Worm (Caenorhabditis elegans) whole organism, young adult: Measurements from ENCODE around the gene attf-2.

ENCODE experiments used
- B0261.1 ChIP-seq: sonication (generic microtip); optimal IDR thresholded peaks from 2 replicates; lab custom pipeline; 2016; ENCODE audit warnings: mild to moderate bottlenecking, missing genetic modification characterization, moderate library complexity, missing compliant biosample characterization
- F22D6.2 ChIP-seq: sonication (generic microtip); optimal IDR thresholded peaks from 2 replicates; lab custom pipeline; 2016; ENCODE audit warnings: mild to moderate bottlenecking, missing genetic modification characterization, missing compliant biosample characterization
- F39B2.1 ChIP-seq: fragments of 200-800 bp; sonication (Bioruptor generic); IDR thresholded peaks from 2 replicates; pipeline ENCODE4 v1.3.6; 2022; ENCODE audit warnings: missing genetic modification reagents, missing genetic modification characterization, missing compliant biosample characterization
- F49E8.2 ChIP-seq: sonication (generic microtip); optimal IDR thresholded peaks from 3 replicates; lab custom pipeline; 2017; ENCODE audit warnings: missing genetic modification characterization, mild to moderate bottlenecking, missing compliant biosample characterization, antibody characterized with exemption, moderate library complexity; ENCODE audit not compliant: insufficient read depth
- F57C9.4 ChIP-seq: sonication (generic microtip); optimal IDR thresholded peaks from 2 replicates; lab custom pipeline; 2017; ENCODE audit warnings: mild to moderate bottlenecking, missing genetic modification characterization, missing compliant biosample characterization
- K11D2.4 ChIP-seq: fragments of 200-800 bp; sonication (Bioruptor generic); IDR thresholded peaks from 2 replicates; pipeline ENCODE4 v1.3.6; 2022; ENCODE audit warnings: missing genetic modification reagents, missing genetic modification characterization, missing compliant biosample characterization
- T07F8.4 ChIP-seq: sonication (generic microtip); optimal IDR thresholded peaks from 2 replicates; lab custom pipeline; 2016; ENCODE audit warnings: mild to moderate bottlenecking, missing genetic modification characterization, moderate library complexity, missing compliant biosample characterization
- T26A5.8 ChIP-seq: sonication (generic microtip); optimal IDR thresholded peaks from 2 replicates; lab custom pipeline; 2016; ENCODE audit warnings: missing genetic modification characterization, missing compliant biosample characterization
- Y53G8AR.9 ChIP-seq: fragments of 200-800 bp; sonication (Bioruptor generic); conservative IDR thresholded peaks from 2 replicates; pipeline ENCODE4 v1.3.6; 2022; ENCODE audit warnings: missing genetic modification reagents, missing genetic modification characterization, missing compliant biosample characterization
- Y67H2A.10 ChIP-seq: fragments of 200-800 bp; sonication (Bioruptor generic); conservative IDR thresholded peaks from 2 replicates; pipeline ENCODE4 v1.3.6; 2022; ENCODE audit warnings: missing genetic modification reagents, missing genetic modification characterization, missing compliant biosample characterization
- Y79H2A.3 ChIP-seq: fragments of 200-800 bp; sonication (Bioruptor generic); conservative IDR thresholded peaks from 2 replicates; pipeline ENCODE4 v1.3.6; 2022; ENCODE audit warnings: missing genetic modification reagents, missing genetic modification characterization, missing compliant biosample characterization
- aptf-2 ChIP-seq: fragments of 200-800 bp; sonication (Bioruptor generic); conservative IDR thresholded peaks from 2 replicates; pipeline ENCODE4 v1.3.6; 2022; ENCODE audit warnings: missing genetic modification reagents, missing genetic modification characterization, missing compliant biosample characterization
- atf-7 ChIP-seq: sonication (generic microtip); optimal IDR thresholded peaks from 2 replicates; lab custom pipeline; 2017; ENCODE audit warnings: mild to moderate bottlenecking, missing genetic modification characterization, missing compliant biosample characterization
- dpff-1 ChIP-seq: sonication (generic microtip); optimal IDR thresholded peaks from 2 replicates; lab custom pipeline; 2017; ENCODE audit warnings: mild to moderate bottlenecking, missing genetic modification characterization, missing compliant biosample characterization
- egrh-3 ChIP-seq: fragments of 200-800 bp; sonication (Bioruptor generic); IDR thresholded peaks from 2 replicates; pipeline ENCODE4 v1.3.6; 2022; ENCODE audit warnings: missing genetic modification reagents, missing genetic modification characterization, missing compliant biosample characterization
- fkh-3 ChIP-seq: sonication (generic microtip); optimal IDR thresholded peaks from 2 replicates; lab custom pipeline; 2016; ENCODE audit warnings: mild to moderate bottlenecking, missing genetic modification characterization, missing compliant biosample characterization
- gei-17 ChIP-seq: fragments of 200-800 bp; sonication (Bioruptor generic); optimal IDR thresholded peaks from 2 replicates; lab custom pipeline; 2018; ENCODE audit warnings: mild to moderate bottlenecking, missing genetic modification characterization, missing compliant biosample characterization
- him-1 ChIP-seq: sonication (generic microtip); optimal IDR thresholded peaks from 2 replicates; lab custom pipeline; 2016; ENCODE audit warnings: missing genotype, missing genetic modification reagents, missing genetic modification characterization, missing compliant biosample characterization
- hlh-12 ChIP-seq: sonication (generic microtip); optimal IDR thresholded peaks from 2 replicates; lab custom pipeline; 2016; ENCODE audit warnings: missing genetic modification characterization, missing compliant biosample characterization
- hlh-26 ChIP-seq: fragments of 200-800 bp; sonication (Bioruptor generic); conservative IDR thresholded peaks from 2 replicates; pipeline ENCODE4 v1.3.6; 2022; ENCODE audit warnings: missing genetic modification reagents, missing genetic modification characterization, missing compliant biosample characterization
- hsf-1 ChIP-seq: fragments of 200-800 bp; sonication (Bioruptor generic); IDR thresholded peaks from 2 replicates; pipeline ENCODE4 v1.3.6; 2022; ENCODE audit warnings: missing genetic modification reagents, missing genetic modification characterization, missing compliant biosample characterization
- let-607 ChIP-seq, 2 experiments: fragments of 200-800 bp in 1 of 2; sonication (Bioruptor generic) in 1 of 2; sonication (generic microtip) in 1 of 2; optimal IDR thresholded peaks; 2 replicates each; lab custom pipeline; 2016 to 2018; ENCODE audit warnings: mild to moderate bottlenecking in 2 of 2, missing compliant biosample characterization in 2 of 2, missing genetic modification characterization in 2 of 2, moderate library complexity in 2 of 2, missing genotype in 1 of 2
- lin-35 ChIP-seq, 3 experiments: fragments of 150-350 bp in 2 of 3; sonication (generic microtip) in 1 of 3; optimal IDR thresholded peaks; 2 replicates each; lab custom pipeline; 2014 to 2018; ENCODE audit warnings: missing biosample characterization in 3 of 3, missing genetic modification characterization in 3 of 3, missing genetic modification reagents in 3 of 3
- lin-40 ChIP-seq: sonication (generic microtip); optimal IDR thresholded peaks from 2 replicates; lab custom pipeline; 2016; ENCODE audit warnings: missing genetic modification characterization, mild to moderate bottlenecking, missing compliant biosample characterization, missing genotype, missing genetic modification reagents
- madf-8 ChIP-seq: fragments of 200-800 bp; sonication (Bioruptor generic); conservative IDR thresholded peaks from 2 replicates; pipeline ENCODE4 v1.3.6; 2022; ENCODE audit warnings: missing genetic modification reagents, missing genetic modification characterization, missing compliant biosample characterization
- mel-28 ChIP-seq: sonication (generic microtip); optimal IDR thresholded peaks from 2 replicates; lab custom pipeline; 2016; ENCODE audit warnings: borderline replicate concordance, mild to moderate bottlenecking, missing genetic modification characterization, missing compliant biosample characterization
- nfyb-1 ChIP-seq: fragments of 200-800 bp; sonication (Bioruptor generic); IDR thresholded peaks from 2 replicates; pipeline ENCODE4 v1.3.6; 2022; ENCODE audit warnings: missing genetic modification reagents, missing genetic modification characterization, missing compliant biosample characterization
- nhr-27 ChIP-seq: fragments of 200-800 bp; sonication (Bioruptor generic); optimal IDR thresholded peaks from 2 replicates; lab custom pipeline; 2018; ENCODE audit warnings: mild to moderate bottlenecking, missing genetic modification characterization, moderate library complexity, missing compliant biosample characterization
- rcor-1 ChIP-seq: fragments of 200-800 bp; sonication (Bioruptor generic); IDR thresholded peaks from 2 replicates; pipeline ENCODE4 v1.3.6; 2022; ENCODE audit warnings: missing genetic modification reagents, missing genetic modification characterization, missing compliant biosample characterization
- sea-2 ChIP-seq: fragments of 200-800 bp; sonication (Bioruptor generic); IDR thresholded peaks from 2 replicates; pipeline ENCODE4 v1.3.6; 2022; ENCODE audit warnings: missing genetic modification characterization, missing compliant biosample characterization
- snpc-1.1 ChIP-seq: sonication (generic microtip); optimal IDR thresholded peaks from 2 replicates; lab custom pipeline; 2017; ENCODE audit warnings: missing genetic modification characterization, mild to moderate bottlenecking, missing compliant biosample characterization, antibody characterized with exemption, moderate library complexity, missing genotype, missing genetic modification reagents; ENCODE audit not compliant: insufficient read depth
- snpc-1.3 ChIP-seq: sonication (generic microtip); optimal IDR thresholded peaks from 2 replicates; lab custom pipeline; 2017; ENCODE audit warnings: missing genetic modification characterization, mild to moderate bottlenecking, missing compliant biosample characterization, antibody characterized with exemption, moderate library complexity, missing genotype, missing genetic modification reagents; ENCODE audit not compliant: insufficient read depth
- unc-130 ChIP-seq: sonication (generic microtip); optimal IDR thresholded peaks from 2 replicates; lab custom pipeline; 2016; ENCODE audit warnings: missing genetic modification reagents, missing genetic modification characterization, missing compliant biosample characterization
- ztf-3 ChIP-seq: fragments of 200-800 bp; sonication (Bioruptor generic); optimal IDR thresholded peaks from 2 replicates; lab custom pipeline; 2018; ENCODE audit warnings: mild to moderate bottlenecking, missing genetic modification characterization, missing compliant biosample characterization
- ztf-6 ChIP-seq: fragments of 200-800 bp; sonication (Bioruptor generic); IDR thresholded peaks from 2 replicates; pipeline ENCODE4 v1.3.6; 2022; ENCODE audit warnings: missing genetic modification reagents, missing genetic modification characterization, missing compliant biosample characterization

Gene attf-2

ce11 chrV:7236694-7237093, 40.8 kb upstream of the attf-2 start:
- TF ChIP-seq nfyb-1 (no peak), Y67H2A.10 (GFP tag; lab: Robert Waterston, UW) (no peak), F49E8.2 (tag; lab: Kevin White, UChicago) (no peak), rcor-1 (no peak), fkh-3 (tag; lab: Kevin White, UChicago) (no peak), ztf-6 (no peak), F22D6.2 (no peak), hlh-26 (GFP tag; lab: Robert Waterston, UW) (no peak), atf-7 (tag; lab: Kevin White, UChicago) (no peak), hsf-1 (no peak), snpc-1.1 (no peak), mel-28 (tag; lab: Kevin White, UChicago) (no peak), unc-130 (GFP tag; lab: Kevin White, UChicago) (no peak), lin-35 (GFP tag; optimal IDR thresholded peaks at IDR 0.05; lab: Kevin White, UChicago) (no peak), F39B2.1 (no peak), nhr-27 (tag; lab: Kevin White, UChicago) (no peak), lin-40 (no peak), sea-2 (GFP tag; lab: Robert Waterston, UW) (no peak)
- TF ChIP-seq, all 124 proteins: peak for 0

ce11 chrV:7234726-7235125, 38.8 kb upstream of the attf-2 start, which contains the start of gene C05C8.5:
Gene C05C8.5, minus strand, starts transcription at chrV:7234826.
- TF ChIP-seq B0261.1 (tag; lab: Kevin White, UChicago) (no peak), egrh-3 (GFP tag; lab: Robert Waterston, UW) (no peak), T26A5.8 (tag; lab: Kevin White, UChicago) (no peak), nfyb-1 (no peak), F49E8.2 (tag; lab: Kevin White, UChicago) (no peak), ztf-3 (GFP tag; lab: Kevin White, UChicago) (no peak), lin-35 (GFP tag; optimal IDR thresholded peaks at IDR 0.05; lab: Kevin White, UChicago) (no peak)

- TF ChIP-seq snpc-1.3 (tag; lab: Kevin White, UChicago) (no peak), Y53G8AR.9 (GFP tag; lab: Robert Waterston, UW) (no peak), unc-130 (GFP tag; lab: Kevin White, UChicago) (no peak), T07F8.4 (tag; lab: Kevin White, UChicago) (no peak), hlh-12 (tag; lab: Kevin White, UChicago) (no peak), egrh-3 (GFP tag; lab: Robert Waterston, UW) (no peak), Y79H2A.3 (no peak), dpff-1 (tag; lab: Kevin White, UChicago) (no peak), snpc-1.1 (no peak), let-607 (tag; optimal IDR thresholded peaks at IDR 0.05; lab: Kevin White, UChicago) (no peak), gei-17 (GFP tag; lab: Kevin White, UChicago) (no peak), K11D2.4 (no peak), madf-8 (no peak), aptf-2 (GFP tag; lab: Robert Waterston, UW) (no peak), nfyb-1 (no peak), F57C9.4 (tag; lab: Kevin White, UChicago) (no peak), lin-40 (no peak), him-1 (tag; lab: Kevin White, UChicago) (no peak)
Observed at ce11 chrV:7231524-7231923, 35.6 kb upstream of the attf-2 start.
